Fruit fly (Drosophila melanogaster) whole organism: ENCODE results near the gene Naprt.

Experiments used
- CG8478 ChIP-seq: fragments of >200 bp; optimal IDR thresholded peaks from 2 replicates; lab custom pipeline; 2018; ENCODE audit warnings: inconsistent platforms
- Dll ChIP-seq: fragments of >200 bp; optimal IDR thresholded peaks from 2 replicates; lab custom pipeline; 2017
- psq ChIP-seq: fragments of >200 bp; optimal IDR thresholded peaks from 2 replicates; lab custom pipeline; 2017
- usp ChIP-seq: fragments of >200 bp; optimal IDR thresholded peaks from 2 replicates; lab custom pipeline; 2017; ENCODE audit warnings: missing biosample characterization, missing genetic modification characterization, mixed read lengths

DNA sequence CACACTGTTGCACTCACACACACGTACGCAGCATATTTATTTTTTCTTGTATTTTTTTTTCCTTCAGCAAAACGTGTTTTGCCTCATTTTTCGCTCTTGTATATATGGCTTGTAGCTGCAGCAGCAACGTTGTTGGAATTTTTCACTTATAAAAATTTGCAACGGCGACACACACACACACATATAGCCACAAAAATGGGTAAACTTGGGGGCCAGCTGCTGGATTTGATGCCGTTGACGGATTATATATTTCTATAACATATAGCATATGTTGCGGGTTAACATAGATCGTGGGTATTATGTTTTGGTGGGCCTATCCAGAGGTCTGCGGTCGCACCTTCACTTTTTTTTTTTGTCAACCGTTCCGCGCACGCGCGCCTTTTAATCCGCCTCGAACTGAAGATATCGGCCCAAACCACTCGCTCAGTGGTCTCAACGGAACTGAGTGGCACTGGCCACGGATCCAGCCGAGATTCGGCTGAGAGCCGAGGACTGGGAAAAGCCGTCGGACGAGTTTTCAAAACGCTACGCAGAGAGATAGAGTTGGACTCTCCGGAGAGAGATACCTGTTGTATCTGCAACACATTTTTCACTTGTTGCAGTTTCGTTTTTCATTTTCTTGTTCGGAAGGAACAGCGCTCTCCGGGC is 23.6 kb upstream of the Naprt start, which contains the start of gene ft:
- TF ChIP-seq usp (GFP tag; lab: Kevin White, UChicago), result no peak
- TF ChIP-seq psq, result no peak
- no peak for TF ChIP-seq Dll (lab: Kevin White, UChicago)
- TF ChIP-seq CG8478 (lab: Kevin White, UChicago), result no peak
